Worm (Caenorhabditis elegans) whole organism, L4 larva: ENCODE data around the gene col-78.

ENCODE experiments used
- F26F4.8 ChIP-seq: fragments of 200-800 bp; sonication (Bioruptor generic); conservative IDR thresholded peaks from 2 replicates; pipeline ENCODE4 v1.3.6; 2022; ENCODE audit warnings: missing genetic modification characterization, missing compliant biosample characterization
- F49E8.2 ChIP-seq: sonication (generic microtip); optimal IDR thresholded peaks from 2 replicates; lab custom pipeline; 2016; ENCODE audit warnings: missing compliant biosample characterization, mild to moderate bottlenecking, missing genetic modification characterization, borderline replicate concordance
- T20F7.1 ChIP-seq: fragments of 200-800 bp; sonication (Bioruptor generic); optimal IDR thresholded peaks from 2 replicates; lab custom pipeline; 2018; ENCODE audit warnings: mild to moderate bottlenecking, missing genetic modification characterization, missing compliant biosample characterization
- T26A8.4 ChIP-seq: fragments of 200-800 bp; sonication (Bioruptor generic); IDR thresholded peaks from 2 replicates; pipeline ENCODE4 v1.3.6; 2022; ENCODE audit warnings: missing genetic modification characterization, missing compliant biosample characterization
- Y75B8A.6 ChIP-seq: fragments of 200-800 bp; sonication (Bioruptor generic); IDR thresholded peaks from 2 replicates; pipeline ENCODE4 v1.3.6; 2022; ENCODE audit warnings: missing genetic modification reagents, missing genetic modification characterization, missing compliant biosample characterization
- ZK337.2 ChIP-seq: fragments of 200-800 bp; sonication (Bioruptor generic); IDR thresholded peaks from 2 replicates; pipeline ENCODE4 v1.3.6; 2022; ENCODE audit warnings: missing genetic modification reagents, missing genetic modification characterization, missing compliant biosample characterization
- ZK546.5 ChIP-seq, 2 experiments: sonication (generic microtip); optimal IDR thresholded peaks; 2 replicates each; lab custom pipeline; 2017; ENCODE audit warnings: missing biosample characterization in 2 of 2, missing genetic modification characterization in 2 of 2
- aha-1 ChIP-seq: fragments of 150-350 bp; peaks from one replicate; lab custom pipeline; 2014; ENCODE audit warnings: missing biosample characterization, missing genetic modification characterization
- ama-1 ChIP-seq: fragments of 150-350 bp; optimal IDR thresholded peaks from 2 replicates; lab custom pipeline; 2014; ENCODE audit warnings: inconsistent platforms, mixed read lengths
- ceh-28 ChIP-seq: fragments of 150-350 bp; optimal IDR thresholded peaks from 2 replicates; lab custom pipeline; 2014; ENCODE audit warnings: missing biosample characterization, missing genetic modification reagents, missing genetic modification characterization
- cey-2 ChIP-seq: sonication (generic microtip); optimal IDR thresholded peaks from 3 replicates; lab custom pipeline; 2017; ENCODE audit warnings: missing genetic modification characterization, mild to moderate bottlenecking, missing compliant biosample characterization, antibody characterized with exemption, borderline replicate concordance; ENCODE audit not compliant: insufficient read depth
- ctbp-1 ChIP-seq: fragments of 200-800 bp; sonication (Bioruptor generic); IDR thresholded peaks from 2 replicates; pipeline ENCODE4 v1.3.6; 2022; ENCODE audit warnings: missing genetic modification reagents, missing genetic modification characterization, missing compliant biosample characterization
- dmd-8 ChIP-seq: fragments of 200-800 bp; sonication (Bioruptor generic); IDR thresholded peaks from 2 replicates; pipeline ENCODE4 v1.3.6; 2022; ENCODE audit warnings: missing genetic modification characterization, missing compliant biosample characterization
- dmd-9 ChIP-seq: fragments of 200-800 bp; sonication (Bioruptor generic); IDR thresholded peaks from 2 replicates; pipeline ENCODE4 v1.3.6; 2022; ENCODE audit warnings: missing genetic modification reagents, missing genetic modification characterization, missing compliant biosample characterization
- dve-1 ChIP-seq: sonication (generic microtip); optimal IDR thresholded peaks from 2 replicates; lab custom pipeline; 2017; ENCODE audit warnings: antibody characterized with exemption, mild to moderate bottlenecking, missing genetic modification characterization, missing compliant biosample characterization; ENCODE audit not compliant: insufficient read depth
- fos-1 ChIP-seq: fragments of 150-350 bp; optimal IDR thresholded peaks from 2 replicates; lab custom pipeline; 2014; ENCODE audit warnings: missing biosample characterization, missing genetic modification characterization
- gei-8 ChIP-seq: fragments of 200-800 bp; sonication (Bioruptor generic); optimal IDR thresholded peaks from 2 replicates; lab custom pipeline; 2018; ENCODE audit warnings: mild to moderate bottlenecking, missing genetic modification characterization, missing compliant biosample characterization
- hlh-11 ChIP-seq: fragments of 200-800 bp; sonication (Bioruptor generic); optimal IDR thresholded peaks from 2 replicates; lab custom pipeline; 2018; ENCODE audit warnings: mild to moderate bottlenecking, missing genetic modification characterization, missing compliant biosample characterization
- hlh-30 ChIP-seq: sonication (generic microtip); optimal IDR thresholded peaks from 2 replicates; lab custom pipeline; 2017; ENCODE audit warnings: antibody characterized with exemption, mild to moderate bottlenecking, missing genetic modification characterization, missing compliant biosample characterization; ENCODE audit not compliant: insufficient read depth
- hmg-1.1 ChIP-seq: fragments of 200-800 bp; sonication (Bioruptor generic); IDR thresholded peaks from 2 replicates; pipeline ENCODE4 v1.3.6; 2022; ENCODE audit warnings: missing genetic modification reagents, missing genetic modification characterization, missing compliant biosample characterization
- lim-7 ChIP-seq: fragments of 200-800 bp; sonication (Bioruptor generic); IDR thresholded peaks from 2 replicates; pipeline ENCODE4 v1.3.6; 2022; ENCODE audit warnings: missing genetic modification characterization, missing compliant biosample characterization
- lin-13 ChIP-seq: fragments of 150-350 bp; optimal IDR thresholded peaks from 2 replicates; lab custom pipeline; 2014; ENCODE audit warnings: missing biosample characterization, missing genetic modification reagents, missing genetic modification characterization
- lin-15B ChIP-seq: fragments of 150-350 bp; sonication (generic microtip); optimal IDR thresholded peaks from 3 replicates; lab custom pipeline; 2014; ENCODE audit warnings: missing biosample characterization, missing genetic modification characterization
- lin-29 ChIP-seq: fragments of 200-800 bp; sonication (Bioruptor generic); IDR thresholded peaks from 2 replicates; pipeline ENCODE4 v1.3.6; 2022; ENCODE audit warnings: missing genetic modification reagents, missing genetic modification characterization, missing compliant biosample characterization
- lin-38 ChIP-seq: fragments of 200-800 bp; sonication (Bioruptor generic); IDR thresholded peaks from 2 replicates; pipeline ENCODE4 v1.3.6; 2022; ENCODE audit warnings: missing genetic modification reagents, missing genetic modification characterization, missing compliant biosample characterization
- lir-3 ChIP-seq: sonication (generic microtip); optimal IDR thresholded peaks from 2 replicates; lab custom pipeline; 2016; ENCODE audit warnings: mild to moderate bottlenecking, missing genetic modification characterization, missing compliant biosample characterization
- lsy-2 ChIP-seq, 2 experiments: fragments of 150-350 bp in 1 of 2; sonication (generic microtip) in 1 of 2; optimal IDR thresholded peaks; 2 replicates each; lab custom pipeline; 2014 to 2017; ENCODE audit warnings: missing biosample characterization in 2 of 2, missing genetic modification characterization in 2 of 2
- madf-9 ChIP-seq: fragments of 200-800 bp; sonication (Bioruptor generic); conservative IDR thresholded peaks from 2 replicates; pipeline ENCODE4 v1.3.6; 2022; ENCODE audit warnings: missing genetic modification reagents, missing genetic modification characterization, missing compliant biosample characterization
- mdl-1 ChIP-seq, 2 experiments: fragments of 150-350 bp in 1 of 2; sonication (generic microtip) in 1 of 2; optimal IDR thresholded peaks; 2 replicates each; lab custom pipeline; 2014 to 2017; ENCODE audit warnings: missing biosample characterization in 2 of 2, missing genetic modification characterization in 2 of 2
- mdt-29 ChIP-seq: fragments of 200-800 bp; sonication (Bioruptor generic); IDR thresholded peaks from 2 replicates; pipeline ENCODE4 v1.3.6; 2022; ENCODE audit warnings: missing genetic modification reagents, missing genetic modification characterization, missing compliant biosample characterization
- mep-1 ChIP-seq: fragments of 150-350 bp; sonication (generic microtip); optimal IDR thresholded peaks from 3 replicates; lab custom pipeline; 2014; ENCODE audit warnings: missing biosample characterization, missing genetic modification characterization
- mes-2 ChIP-seq: sonication (generic microtip); optimal IDR thresholded peaks from 2 replicates; lab custom pipeline; 2016; ENCODE audit warnings: missing genotype, mild to moderate bottlenecking, missing genetic modification characterization, missing compliant biosample characterization; ENCODE audit not compliant: poor library complexity, severe bottlenecking
- nhr-28 ChIP-seq: fragments of 150-350 bp; optimal IDR thresholded peaks from 2 replicates; lab custom pipeline; 2014; ENCODE audit warnings: missing biosample characterization, missing genetic modification characterization
- nhr-41 ChIP-seq: fragments of 200-800 bp; sonication (Bioruptor generic); IDR thresholded peaks from 2 replicates; pipeline ENCODE4 v1.3.6; 2022; ENCODE audit warnings: missing genetic modification reagents, missing genetic modification characterization, missing compliant biosample characterization
- nhr-76 ChIP-seq: fragments of 150-350 bp; optimal IDR thresholded peaks from 2 replicates; lab custom pipeline; 2014; ENCODE audit warnings: missing biosample characterization, missing genetic modification characterization
- pha-4 ChIP-seq, 2 experiments: fragments of 150-350 bp in 1 of 2; fragments of 200-800 bp in 1 of 2; sonication (Bioruptor generic) in 1 of 2; IDR thresholded peaks in 1 of 2; optimal IDR thresholded peaks in 1 of 2; 2 replicates each; pipeline versions ENCODE4 v1.3.6 to Lab custom; 2014 to 2022; ENCODE audit warnings: missing genetic modification characterization in 2 of 2, missing genetic modification reagents in 2 of 2, missing biosample characterization in 1 of 2, missing compliant biosample characterization in 1 of 2
- pqm-1 ChIP-seq: sonication (generic microtip); optimal IDR thresholded peaks from 2 replicates; lab custom pipeline; 2017; ENCODE audit warnings: missing biosample characterization, missing genetic modification characterization
- set-16 ChIP-seq: fragments of 200-800 bp; sonication (Bioruptor generic); IDR thresholded peaks from 2 replicates; pipeline ENCODE4 v1.3.6; 2022; ENCODE audit warnings: missing genetic modification reagents, missing genetic modification characterization, missing compliant biosample characterization
- snpc-1.2 ChIP-seq: fragments of 200-800 bp; sonication (Bioruptor generic); IDR thresholded peaks from 2 replicates; pipeline ENCODE4 v1.3.6; 2022; ENCODE audit warnings: missing genetic modification reagents, missing genetic modification characterization, missing compliant biosample characterization
- snpc-4 ChIP-seq: fragments of 150-350 bp; optimal IDR thresholded peaks from 2 replicates; lab custom pipeline; 2014; ENCODE audit warnings: missing biosample characterization, missing genetic modification characterization
- tag-97 ChIP-seq: fragments of 200-800 bp; sonication (Bioruptor generic); IDR thresholded peaks from 2 replicates; pipeline ENCODE4 v1.3.6; 2022; ENCODE audit warnings: missing genetic modification characterization, missing compliant biosample characterization
- tra-1 ChIP-seq: fragments of 200-800 bp; sonication (Bioruptor generic); IDR thresholded peaks from 2 replicates; pipeline ENCODE4 v1.3.6; 2022; ENCODE audit warnings: missing genetic modification reagents, missing genetic modification characterization, missing compliant biosample characterization
- unc-39 ChIP-seq: sonication (generic microtip); optimal IDR thresholded peaks from 2 replicates; lab custom pipeline; 2017; ENCODE audit warnings: missing biosample characterization, missing genetic modification characterization
- unc-62 ChIP-seq, 3 experiments: fragments of 150-350 bp in 1 of 3; sonication (generic microtip); optimal IDR thresholded peaks in 2 of 3; peaks in 1 of 3; 1 replicate in 1 of 3; 2 replicates in 2 of 3; lab custom pipeline; 2014 to 2017; ENCODE audit warnings: missing biosample characterization in 3 of 3, missing genetic modification characterization in 3 of 3, missing genetic modification reagents in 3 of 3, missing genotype in 1 of 3
- vab-7 ChIP-seq: fragments of 200-800 bp; sonication (Bioruptor generic); IDR thresholded peaks from 2 replicates; pipeline ENCODE4 v1.3.6; 2022; ENCODE audit warnings: missing genetic modification reagents, missing genetic modification characterization, missing compliant biosample characterization
- zag-1 ChIP-seq: fragments of 150-350 bp; optimal IDR thresholded peaks from 2 replicates; lab custom pipeline; 2014; ENCODE audit warnings: missing biosample characterization, missing genetic modification characterization
- zfp-3 ChIP-seq: fragments of 200-800 bp; sonication (Bioruptor generic); conservative IDR thresholded peaks from 2 replicates; pipeline ENCODE4 v1.3.6; 2022; ENCODE audit warnings: missing genetic modification reagents, missing genetic modification characterization, missing compliant biosample characterization

Gene col-78

ce11 chrII:9112851-9113250 lies 39.5 kb upstream of the col-78 start, which contains the start of gene jun-1 (continued):
- no peak for TF ChIP-seq ZK546.5 (tag; optimal IDR thresholded peaks at IDR 0.05; lab: Kevin White, UChicago)
- TF ChIP-seq hlh-30 (tag; lab: Kevin White, UChicago) = peak; percentile 95
- TF ChIP-seq aha-1 (tag; lab: Kevin White, UChicago) = no peak
- no peak for TF ChIP-seq ceh-28 (tag; lab: Kevin White, UChicago)
- no peak for TF ChIP-seq dmd-9 (GFP tag; lab: Robert Waterston, UW)
- no peak for TF ChIP-seq lim-7 (GFP tag; lab: Robert Waterston, UW)
- no peak for TF ChIP-seq unc-39 (tag; lab: Kevin White, UChicago)
- 0 out of 2 replicates have a peak, but pooled peaks have one; percentile 40 for TF ChIP-seq mdt-29 (GFP tag; lab: Robert Waterston, UW)
- TF ChIP-seq ctbp-1 (GFP tag; lab: Robert Waterston, UW) = peak; percentile 39
- no peak for TF ChIP-seq zag-1 (tag; lab: Kevin White, UChicago)
- peak; percentile 44 for TF ChIP-seq cey-2
- peak; percentile 70 to 89 for TF ChIP-seq lsy-2 (tag; optimal IDR thresholded peaks at IDR 0.05; lab: Kevin White, UChicago)
- TF ChIP-seq fos-1 (tag; lab: Kevin White, UChicago) = no peak
- no peak for TF ChIP-seq vab-7 (GFP tag; lab: Robert Waterston, UW)
- TF ChIP-seq mdl-1 (tag; optimal IDR thresholded peaks at IDR 0.05; lab: Kevin White, UChicago) = peak in 1 of 2 experiments; percentile 72
- TF ChIP-seq ZK337.2 (GFP tag; lab: Robert Waterston, UW) = no peak
- no peak for TF ChIP-seq Y75B8A.6 (GFP tag; lab: Robert Waterston, UW)

- TF ChIP-seq mep-1 (peak; percentile 52), tag-97 (GFP tag; lab: Robert Waterston, UW) (no peak), ZK337.2 (GFP tag; lab: Robert Waterston, UW) (no peak), hmg-1.1 (GFP tag; lab: Robert Waterston, UW) (peak; percentile 62), lin-29 (peak; percentile 59; the same call in 1 of the 2 replicates), lir-3 (no peak), lin-38 (GFP tag; lab: Robert Waterston, UW) (peak; percentile 35; the same call in 1 of the 2 replicates), ceh-28 (tag; lab: Kevin White, UChicago) (no peak), nhr-76 (tag; lab: Kevin White, UChicago) (no peak), T26A8.4 (GFP tag; lab: Robert Waterston, UW) (no peak), snpc-1.2 (GFP tag; lab: Robert Waterston, UW) (no peak), pqm-1 (tag; lab: Kevin White, UChicago) (peak; percentile 26), mes-2 (peak; percentile 25), madf-9 (GFP tag; lab: Robert Waterston, UW) (no peak), gei-8 (GFP tag; lab: Kevin White, UChicago) (no peak), lin-15B (tag; lab: Kevin White, UChicago) (no peak), lin-13 (GFP tag; lab: Kevin White, UChicago) (no peak), lim-7 (GFP tag; lab: Robert Waterston, UW) (no peak), unc-62 (GFP tag; optimal IDR thresholded peaks at IDR 0.05 in 1 of 2; lab: Kevin White, UChicago) (peak in 1 of 2 experiments; percentile 27), unc-62 (tag; optimal IDR thresholded peaks at IDR 0.05; lab: Kevin White, UChicago) (no peak), snpc-4 (tag; lab: Kevin White, UChicago) (no peak), F26F4.8 (GFP tag; lab: Robert Waterston, UW) (no peak), T20F7.1 (GFP tag; lab: Kevin White, UChicago) (peak; percentile 38), pha-4 (GFP tag; IDR thresholded peaks at IDR 0.05; lab: Robert Waterston, UW) (0 out of 2 replicates have a peak, but pooled peaks have one; percentile 36), pha-4 (tag; optimal IDR thresholded peaks at IDR 0.05; lab: Kevin White, UChicago) (no peak), tra-1 (GFP tag; lab: Robert Waterston, UW) (peak; percentile 70; the same call in 1 of the 2 replicates), ama-1 (lab: Kevin White, UChicago) (no peak), mdl-1 (tag; optimal IDR thresholded peaks at IDR 0.05; lab: Kevin White, UChicago) (peak in 1 of 2 experiments; percentile 77), hlh-30 (tag; lab: Kevin White, UChicago) (peak; percentile 78), dmd-8 (GFP tag; lab: Robert Waterston, UW) (no peak), dve-1 (tag; lab: Kevin White, UChicago) (peak; percentile 64), vab-7 (GFP tag; lab: Robert Waterston, UW) (0 out of 2 replicates have a peak, but pooled peaks have one; percentile 13), set-16 (GFP tag; lab: Robert Waterston, UW) (no peak), zfp-3 (GFP tag; lab: Robert Waterston, UW) (no peak), hlh-11 (tag; lab: Kevin White, UChicago) (peak; percentile 94), nhr-41 (GFP tag; lab: Robert Waterston, UW) (0 out of 2 replicates have a peak, but pooled peaks have one; percentile 54), F49E8.2 (tag; lab: Kevin White, UChicago) (no peak), nhr-28 (peak; percentile 95)
Observed at ce11 chrII:9113759-9114158, 38.6 kb upstream of the col-78 start.
